Fruit fly (Drosophila melanogaster): ENCODE results near the gene Wdr24.

Gene Wdr24

DNA sequence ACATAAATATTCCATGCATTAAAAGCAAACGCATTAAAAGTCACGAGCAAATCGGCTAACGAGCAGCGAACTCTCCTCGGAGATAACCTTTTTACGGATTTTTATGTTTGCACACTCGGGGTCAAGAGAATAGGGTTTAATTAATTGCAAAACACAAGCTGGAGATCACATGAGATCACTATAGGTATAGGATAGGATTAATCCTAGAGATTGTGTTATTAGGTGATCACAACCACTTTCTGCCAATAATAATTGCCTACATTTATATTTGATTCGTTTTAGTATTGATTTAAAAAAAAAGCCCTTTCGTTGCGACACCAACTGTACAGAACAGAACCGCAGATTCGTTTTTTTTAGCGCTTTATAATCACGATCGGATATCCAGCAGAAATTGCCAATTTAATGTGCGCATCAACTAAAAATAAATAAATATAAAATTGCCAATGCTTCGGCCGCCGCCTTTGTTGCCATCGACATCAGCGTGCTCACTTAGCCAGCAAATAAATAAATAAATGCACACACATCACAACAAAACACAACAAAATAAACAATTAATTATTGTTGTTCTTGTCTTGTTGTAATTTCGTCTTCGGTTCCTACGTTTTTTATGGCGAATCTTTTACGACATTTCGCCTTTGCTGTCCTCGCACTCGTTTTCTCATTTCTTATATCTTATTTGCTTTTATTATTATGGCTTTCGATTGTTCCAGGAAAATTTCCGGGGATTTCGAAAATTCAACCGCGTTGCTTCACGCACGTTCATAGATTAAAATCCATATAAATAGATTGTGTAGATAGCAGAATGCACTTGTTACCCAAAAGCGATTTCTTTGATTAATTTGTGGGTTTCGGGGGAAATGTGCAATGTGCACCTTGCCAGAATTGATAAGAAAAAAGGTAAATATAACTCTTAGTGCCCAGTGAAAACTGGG is 31.1 kb upstream of the Wdr24 start:
- peak; percentile 7 for TF ChIP-seq grn (GFP tag; optimal IDR thresholded peaks at IDR 0.05)
- TF ChIP-seq CG2875 (GFP tag; optimal IDR thresholded peaks at IDR 0.05) = no peak
- no peak for TF ChIP-seq PHDP (tag; optimal IDR thresholded peaks at IDR 0.05)

DNA sequence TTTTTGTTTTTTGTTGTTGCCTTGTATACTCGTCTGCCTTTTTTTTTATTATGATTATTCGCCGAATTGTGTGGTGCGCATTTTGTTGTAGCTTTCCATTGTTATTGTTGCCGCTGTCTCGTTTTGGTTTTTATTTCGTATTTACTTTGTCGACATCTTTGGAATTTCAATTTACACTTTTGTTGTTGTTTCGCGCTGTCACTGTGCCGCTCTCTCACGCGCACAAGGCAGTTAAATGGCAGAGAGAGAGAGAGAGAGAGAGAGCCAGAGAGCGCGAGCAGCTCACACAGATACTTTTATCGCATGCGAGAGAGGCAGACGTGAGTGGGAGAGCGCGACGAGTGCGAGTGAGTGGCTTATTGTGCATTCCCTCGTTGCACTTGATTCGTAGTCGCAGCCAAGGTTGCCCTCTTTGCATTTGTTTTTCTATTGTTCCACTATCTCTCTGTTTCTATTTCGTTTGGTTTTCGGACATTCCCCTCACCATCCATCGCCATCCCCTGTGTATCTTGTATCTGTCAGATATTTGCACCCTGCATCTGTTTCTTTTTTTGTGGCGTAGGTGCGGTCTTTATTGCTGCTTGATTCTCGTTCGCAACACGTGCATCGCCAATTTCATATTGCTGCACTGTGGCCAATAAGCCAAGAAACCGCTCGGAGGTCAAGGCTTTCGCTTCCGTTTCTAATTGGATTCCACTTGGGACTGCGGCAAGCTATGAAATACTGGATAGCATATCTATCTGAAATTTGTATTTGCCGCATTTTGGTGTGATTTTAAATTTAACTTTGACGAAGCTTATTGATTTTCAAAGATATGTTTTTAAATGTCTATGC is 29.7 kb upstream of the Wdr24 start:
- TF ChIP-seq pum (GFP tag; optimal IDR thresholded peaks at IDR 0.05) (no peak), cas (GFP tag; IDR thresholded peaks at IDR 0.05) (no peak), CG1603 (tag; optimal IDR thresholded peaks at IDR 0.05) (no peak), CG12299 (tag; optimal IDR thresholded peaks at IDR 0.05) (no peak), E2f2 (GFP tag; IDR thresholded peaks at IDR 0.05) (0 out of 2 replicates have a peak, but pooled peaks have one; percentile 17), wdn (GFP tag; IDR thresholded peaks at IDR 0.05) (no peak), CG9932 (GFP tag; IDR thresholded peaks at IDR 0.05) (no peak), CG11696 (GFP tag; IDR thresholded peaks at IDR 0.05) (0 out of 2 replicates have a peak, but pooled peaks have one; percentile 21), Oaz (GFP tag; IDR thresholded peaks at IDR 0.05) (no peak), CG3726 (GFP tag; IDR thresholded peaks at IDR 0.05) (no peak), chn (GFP tag; optimal IDR thresholded peaks at IDR 0.05) (no peak), Lim3 (GFP tag; IDR thresholded peaks at IDR 0.05) (no peak), h (optimal IDR thresholded peaks at IDR 0.05) (no peak), Tbp (GFP tag; optimal IDR thresholded peaks at IDR 0.05) (peak; percentile 83), mirr (GFP tag; optimal IDR thresholded peaks at IDR 0.05) (peak; percentile 47), CG16779 (GFP tag; IDR thresholded peaks at IDR 0.05) (no peak), yki (optimal IDR thresholded peaks at IDR 0.05) (peak; percentile 100), CG17361 (GFP tag; IDR thresholded peaks at IDR 0.05) (no peak), jumu (GFP tag; optimal IDR thresholded peaks at IDR 0.05) (no peak), Blimp-1 (GFP tag; optimal IDR thresholded peaks at IDR 0.05) (no peak), CG32532 (GFP tag; IDR thresholded peaks at IDR 0.05) (peak; percentile 53; the same call in 1 of the 2 replicates), CG6272 (GFP tag; IDR thresholded peaks at IDR 0.05) (no peak), CG2202 (tag; optimal IDR thresholded peaks at IDR 0.05) (no peak), Usf (GFP tag; optimal IDR thresholded peaks at IDR 0.05) (no peak), CG11723 (GFP tag; optimal IDR thresholded peaks at IDR 0.05) (no peak), CG12071 (GFP tag; optimal IDR thresholded peaks at IDR 0.05) (peak; percentile 29), en (GFP tag; optimal IDR thresholded peaks at IDR 0.05) (no peak), HmgZ (tag; optimal IDR thresholded peaks at IDR 0.05) (no peak), Mrtf (GFP tag; IDR thresholded peaks at IDR 0.05) (no peak), CG3407 (GFP tag; optimal IDR thresholded peaks at IDR 0.05) (no peak), slp2 (GFP tag; optimal IDR thresholded peaks at IDR 0.05) (no peak), CG15479 (GFP tag; optimal IDR thresholded peaks at IDR 0.05) (peak; percentile 88), prd (optimal IDR thresholded peaks at IDR 0.05) (no peak), prd (GFP tag; IDR thresholded peaks at IDR 0.05) (no peak), CG13296 (GFP tag; optimal IDR thresholded peaks at IDR 0.05) (peak; percentile 18), CG12155 (GFP tag; optimal IDR thresholded peaks at IDR 0.05) (no peak), Antp (GFP tag; optimal IDR thresholded peaks at IDR 0.05) (no peak), Eip74EF (GFP tag; optimal IDR thresholded peaks at IDR 0.05) (no peak), CHES-1-like (GFP tag; optimal IDR thresholded peaks at IDR 0.05) (no peak), CG7357 (GFP tag; IDR thresholded peaks at IDR 0.05) (no peak), dm (GFP tag; optimal IDR thresholded peaks at IDR 0.05) (no peak), CG30431 (GFP tag; optimal IDR thresholded peaks at IDR 0.05) (no peak), Bgb (GFP tag; IDR thresholded peaks at IDR 0.05; ENCODE audit: partially characterized antibody) (peak; percentile 38; the same call in 1 of the 2 replicates), chif (GFP tag; optimal IDR thresholded peaks at IDR 0.05) (no peak)
